Worm (Caenorhabditis elegans): ENCODE data around the gene Y62E10A.3.

The Y62E10A.3 gene

ce11 chrIV:13388779-13389178 lies 28.7 kb upstream of the Y62E10A.3 start (continued):
- TF ChIP-seq ceh-82 (tag; optimal IDR thresholded peaks at IDR 0.05), result no peak
- TF ChIP-seq irx-1 (tag; optimal IDR thresholded peaks at IDR 0.05), result no peak
- TF ChIP-seq aly-2 (tag; optimal IDR thresholded peaks at IDR 0.05), result peak; percentile 47
- no peak for TF ChIP-seq lin-13 (GFP tag; optimal IDR thresholded peaks at IDR 0.05)
- TF ChIP-seq dsc-1 (tag; optimal IDR thresholded peaks at IDR 0.05), result no peak
- no peak for TF ChIP-seq lin-35 (GFP tag; optimal IDR thresholded peaks at IDR 0.05)
- TF ChIP-seq nhr-77 (tag; optimal IDR thresholded peaks at IDR 0.05), result no peak
- TF ChIP-seq unc-30 (tag; optimal IDR thresholded peaks at IDR 0.05), result no peak
- TF ChIP-seq Y116A8C.19 (tag; optimal IDR thresholded peaks at IDR 0.05; ENCODE audit: borderline replicate concordance), result no peak
- TF ChIP-seq elt-3 (tag; optimal IDR thresholded peaks at IDR 0.05), result no peak
- no peak for TF ChIP-seq efl-3 (GFP tag; optimal IDR thresholded peaks at IDR 0.05)
- TF ChIP-seq snu-23 (GFP tag; optimal IDR thresholded peaks at IDR 0.05), result peak; percentile 17
- no peak for TF ChIP-seq sptf-1 (tag; optimal IDR thresholded peaks at IDR 0.05)
- TF ChIP-seq hpl-2 (GFP tag; optimal IDR thresholded peaks at IDR 0.05), result no peak
- no peak for TF ChIP-seq zag-1 (tag; optimal IDR thresholded peaks at IDR 0.05)

DNA sequence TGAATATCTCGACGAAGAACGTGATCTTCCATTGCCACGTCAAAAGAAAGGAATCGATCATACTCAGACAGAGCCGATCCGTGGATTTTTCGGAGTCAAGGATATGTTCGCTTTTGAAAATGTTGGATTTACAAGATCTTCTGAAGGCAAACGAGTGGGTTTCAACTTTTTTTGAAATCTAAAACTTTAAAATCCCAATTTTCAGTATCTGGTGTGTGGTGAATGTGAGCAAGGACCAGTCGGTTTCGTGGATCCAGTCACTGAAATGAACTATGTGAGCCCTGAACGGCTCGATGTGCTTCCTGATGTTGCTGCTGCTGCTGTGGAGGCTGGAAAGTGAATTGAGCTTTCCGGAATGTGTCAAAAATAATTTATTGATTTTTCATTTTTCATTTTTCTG lies 26.9 kb upstream of the Y62E10A.3 start, which contains the start of gene lsm-3:
lsm-3 (plus strand) TSS at position 301 of the 400 bp plus-strand sequence.
- TF ChIP-seq zip-4 (GFP tag; optimal IDR thresholded peaks at IDR 0.05) (no peak), Y116A8C.19 (tag; optimal IDR thresholded peaks at IDR 0.05; ENCODE audit: borderline replicate concordance) (no peak)

DNA sequence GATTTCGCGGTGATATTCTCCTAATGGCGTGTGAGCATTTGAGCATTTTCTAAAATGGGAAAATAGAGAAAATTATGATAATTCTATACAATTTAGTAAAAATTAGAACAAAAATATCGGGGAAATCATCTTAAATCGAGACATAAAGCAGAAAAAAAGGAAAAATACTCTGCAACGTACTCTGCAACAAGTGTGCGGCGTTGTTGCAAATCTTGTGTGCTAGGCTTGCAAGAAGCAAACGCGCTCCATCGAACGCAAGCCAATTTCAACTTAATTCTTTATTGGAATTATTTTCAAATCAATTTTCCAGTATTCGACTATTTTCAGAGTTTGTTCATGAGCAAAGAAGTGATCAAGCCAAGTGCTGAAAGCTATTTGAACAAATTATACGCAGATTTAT lies 26.0 kb upstream of the Y62E10A.3 start, which contains the start of the genes Y62E10A.20, Y62E10A.23 and mdt-9:
Y62E10A.20 (minus strand) TSS at position 49 of the 400 bp plus-strand sequence.
Y62E10A.23 (plus strand) TSS at position 282 of the 400 bp plus-strand sequence.
mdt-9 (plus strand) TSS at position 338 of the 400 bp plus-strand sequence.
- TF ChIP-seq ceh-88 (GFP tag; IDR thresholded peaks at IDR 0.05) (no peak), vab-15 (tag; optimal IDR thresholded peaks at IDR 0.05) (peak; percentile 69), efl-1 (optimal IDR thresholded peaks at IDR 0.05) (peak; percentile 75 to 76), efl-1 (GFP tag; optimal IDR thresholded peaks at IDR 0.05 in 1 of 2) (peak; percentile 70 to 97), xbp-1 (tag; optimal IDR thresholded peaks at IDR 0.05) (peak; percentile 75), elt-2 (tag; optimal IDR thresholded peaks at IDR 0.05) (peak; percentile 12), mdl-1 (tag; optimal IDR thresholded peaks at IDR 0.05) (peak in 1 of 2 experiments; percentile 69), pax-3 (tag; optimal IDR thresholded peaks at IDR 0.05) (peak; percentile 31), pqm-1 (tag; optimal IDR thresholded peaks at IDR 0.05) (no peak), blmp-1 (tag; optimal IDR thresholded peaks at IDR 0.05) (peak; percentile 75), nhr-12 (tag; optimal IDR thresholded peaks at IDR 0.05) (no peak), skn-1 (tag; optimal IDR thresholded peaks at IDR 0.05) (peak; percentile 90), mef-2 (tag; optimal IDR thresholded peaks at IDR 0.05) (no peak), irx-1 (tag; optimal IDR thresholded peaks at IDR 0.05) (peak; percentile 54), nhr-19 (GFP tag; conservative IDR thresholded peaks at IDR 0.05) (peak; percentile 74), nhr-77 (tag; optimal IDR thresholded peaks at IDR 0.05) (peak; percentile 41), ceh-82 (tag; optimal IDR thresholded peaks at IDR 0.05) (peak; percentile 69 to 86 (median 80)), C16A3.4 (tag; optimal IDR thresholded peaks at IDR 0.05) (peak; percentile 94), aly-2 (tag; optimal IDR thresholded peaks at IDR 0.05) (peak; percentile 42), ztf-11 (tag; optimal IDR thresholded peaks at IDR 0.05) (peak in 1 of 2 experiments; percentile 47), lsy-2 (tag; optimal IDR thresholded peaks at IDR 0.05) (peak; percentile 81 to 91), lin-13 (GFP tag; optimal IDR thresholded peaks at IDR 0.05) (peak; percentile 79), C04F5.9 (tag; optimal IDR thresholded peaks at IDR 0.05) (peak; percentile 24), ces-1 (GFP tag; optimal IDR thresholded peaks at IDR 0.05) (no peak), mep-1 (tag; optimal IDR thresholded peaks at IDR 0.05) (peak; percentile 67), nhr-47 (tag; optimal IDR thresholded peaks at IDR 0.05) (peak; percentile 84), swsn-7 (tag; optimal IDR thresholded peaks at IDR 0.05) (peak; percentile 74), unc-130 (tag; optimal IDR thresholded peaks at IDR 0.05) (peak; percentile 90), tbx-2 (tag; optimal IDR thresholded peaks at IDR 0.05) (peak; percentile 75), fkh-8 (tag; optimal IDR thresholded peaks at IDR 0.05) (peak; percentile 77), C34B4.2 (tag; optimal IDR thresholded peaks at IDR 0.05) (no peak), grh-1 (GFP tag; IDR thresholded peaks at IDR 0.05) (0 out of 2 replicates have a peak, but pooled peaks have one; percentile 32), hpl-2 (GFP tag; optimal IDR thresholded peaks at IDR 0.05) (peak; percentile 47), lin-14 (GFP tag; optimal IDR thresholded peaks at IDR 0.05) (peak; percentile 76), snpc-4 (tag; optimal IDR thresholded peaks at IDR 0.05) (peak; percentile 28), lin-35 (GFP tag; optimal IDR thresholded peaks at IDR 0.05) (peak; percentile 78 to 87), sox-4 (tag; optimal IDR thresholded peaks at IDR 0.05) (peak; percentile 18), isw-1 (GFP tag; IDR thresholded peaks at IDR 0.05) (peak; percentile 59), nhr-11 (tag; optimal IDR thresholded peaks at IDR 0.05) (no peak), pag-3 (tag; optimal IDR thresholded peaks at IDR 0.05; ENCODE audit: borderline replicate concordance, insufficient read depth) (no peak)
